Fruit fly (Drosophila melanogaster): ENCODE data around the gene Spindly.

Gene Spindly

DNA sequence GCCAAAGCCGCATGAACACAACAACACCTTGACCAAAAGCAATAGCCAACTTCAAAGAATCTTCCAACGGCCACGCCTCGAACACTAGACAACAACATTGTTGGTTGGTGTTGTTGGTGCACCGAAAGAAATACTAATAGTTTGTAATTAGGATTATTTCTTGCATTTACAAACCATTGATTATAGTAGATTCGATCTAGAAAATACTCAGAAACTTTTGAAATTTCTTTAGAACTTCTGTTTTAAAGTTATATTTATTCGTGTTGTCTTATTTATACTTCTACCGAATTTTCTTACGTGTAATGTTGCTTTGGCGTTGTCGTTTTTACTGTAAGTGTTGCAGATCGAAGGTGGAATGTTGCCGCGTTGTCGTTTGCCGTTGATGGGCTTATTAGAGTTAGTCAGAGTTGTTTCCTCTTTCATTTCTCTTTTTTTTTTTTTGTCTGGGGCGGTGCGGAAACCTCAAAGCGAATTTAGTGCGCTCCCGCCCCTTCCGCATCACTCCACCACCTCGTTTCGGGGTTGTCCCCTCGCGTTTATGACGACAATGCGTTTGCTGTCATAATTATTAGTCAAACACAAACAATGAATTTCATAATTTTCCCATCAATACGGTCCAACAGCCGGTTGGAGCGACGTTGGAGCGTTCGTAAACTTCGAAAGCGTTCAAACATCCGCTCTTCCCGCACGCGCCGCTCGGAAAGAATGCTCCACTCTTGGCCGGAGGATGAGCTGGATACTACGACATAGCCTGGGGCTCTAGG, 45.7 kb upstream of the Spindly start, which contains the start of gene CG43815 (continued):
- TF ChIP-seq ssp (GFP tag; IDR thresholded peaks at IDR 0.05), result no peak
- peak in 1 of 2 experiments; percentile 15 for TF ChIP-seq Pdp1 (GFP tag; optimal IDR thresholded peaks at IDR 0.05)
- TF ChIP-seq prd (optimal IDR thresholded peaks at IDR 0.05), result no peak
- TF ChIP-seq prd (GFP tag; IDR thresholded peaks at IDR 0.05), result peak; percentile 34; the same call in 1 of the 3 replicates
- no peak for TF ChIP-seq hkb (optimal IDR thresholded peaks at IDR 0.05)
- TF ChIP-seq hkb (GFP tag; IDR thresholded peaks at IDR 0.05), result no peak
- TF ChIP-seq ken (GFP tag; IDR thresholded peaks at IDR 0.05), result peak; percentile 42; the same call in 1 of the 3 replicates
- 0 out of 2 replicates have a peak, but pooled peaks have one; percentile 37 for TF ChIP-seq dati (GFP tag; IDR thresholded peaks at IDR 0.05)
- TF ChIP-seq CG15011 (GFP tag; optimal IDR thresholded peaks at IDR 0.05), result no peak
- no peak for TF ChIP-seq CoRest (tag; optimal IDR thresholded peaks at IDR 0.05)
- no peak for TF ChIP-seq ERR (GFP tag; optimal IDR thresholded peaks at IDR 0.05)
- TF ChIP-seq CG1602 (GFP tag; optimal IDR thresholded peaks at IDR 0.05), result no peak
- TF ChIP-seq CG4424 (GFP tag; optimal IDR thresholded peaks at IDR 0.05), result peak; percentile 14
- TF ChIP-seq CG1832 (GFP tag; optimal IDR thresholded peaks at IDR 0.05), result no peak
- TF ChIP-seq Ptx1 (GFP tag; IDR thresholded peaks at IDR 0.05), result 0 out of 2 replicates have a peak, but pooled peaks have one; percentile 14
- peak; percentile 20 for TF ChIP-seq phol (tag; optimal IDR thresholded peaks at IDR 0.05)
- peak; percentile 84 for TF ChIP-seq sens (GFP tag)
- peak in 1 of 2 experiments; percentile 25 for TF ChIP-seq bsh (GFP tag; optimal IDR thresholded peaks at IDR 0.05)
- TF ChIP-seq CG15073 (GFP tag; optimal IDR thresholded peaks at IDR 0.05), result no peak
- TF ChIP-seq Med (GFP tag), result peak; percentile 59
- TF ChIP-seq lov (optimal IDR thresholded peaks at IDR 0.05), result no peak
- TF ChIP-seq lov (GFP tag; IDR thresholded peaks at IDR 0.05), result no peak
- no peak for TF ChIP-seq D (optimal IDR thresholded peaks at IDR 0.05)
- TF ChIP-seq D (GFP tag; optimal IDR thresholded peaks at IDR 0.05), result no peak
- peak; percentile 1 for TF ChIP-seq CG7839 (tag; optimal IDR thresholded peaks at IDR 0.05)
- TF ChIP-seq run (tag; optimal IDR thresholded peaks at IDR 0.05), result no peak
- no peak for TF ChIP-seq dmrt99B (tag; optimal IDR thresholded peaks at IDR 0.05)
- TF ChIP-seq Dp (GFP tag; optimal IDR thresholded peaks at IDR 0.05), result no peak
- TF ChIP-seq CG17568 (GFP tag; optimal IDR thresholded peaks at IDR 0.05), result no peak
- TF ChIP-seq MTF-1 (GFP tag; optimal IDR thresholded peaks at IDR 0.05; ENCODE audit: borderline replicate concordance), result no peak
- TF ChIP-seq crol (GFP tag; IDR thresholded peaks at IDR 0.05), result 0 out of 2 replicates have a peak, but pooled peaks have one; percentile 21
- peak; percentile 7 for TF ChIP-seq CG12071 (GFP tag; optimal IDR thresholded peaks at IDR 0.05)
- TF ChIP-seq dmrt11E (tag; optimal IDR thresholded peaks at IDR 0.05), result peak; percentile 53
- peak; percentile 17 for TF ChIP-seq CG10267 (tag; optimal IDR thresholded peaks at IDR 0.05)
- peak; percentile 31 for TF ChIP-seq CG9727 (GFP tag; optimal IDR thresholded peaks at IDR 0.05)
- TF ChIP-seq Xbp1 (GFP tag; optimal IDR thresholded peaks at IDR 0.05), result peak; percentile 3
- TF ChIP-seq grau (tag; optimal IDR thresholded peaks at IDR 0.05), result peak; percentile 12
- peak; percentile 5 for TF ChIP-seq CG1603 (tag; optimal IDR thresholded peaks at IDR 0.05)
- no peak for TF ChIP-seq CG6689 (GFP tag; IDR thresholded peaks at IDR 0.05)
- no peak for TF ChIP-seq bbx (GFP tag; IDR thresholded peaks at IDR 0.05; ENCODE audit: partially characterized antibody)
- no peak for TF ChIP-seq CG30431 (GFP tag; optimal IDR thresholded peaks at IDR 0.05)
- no peak for TF ChIP-seq zf30C (GFP tag; optimal IDR thresholded peaks at IDR 0.05)
- TF ChIP-seq Mrtf (GFP tag; IDR thresholded peaks at IDR 0.05), result no peak
- no peak for TF ChIP-seq mam (GFP tag; optimal IDR thresholded peaks at IDR 0.05)
- no peak for TF ChIP-seq mld (GFP tag; IDR thresholded peaks at IDR 0.05; ENCODE audit: partially characterized antibody)
- peak; percentile 33 for TF ChIP-seq CG2875 (GFP tag; optimal IDR thresholded peaks at IDR 0.05)
- no peak for TF ChIP-seq da (GFP tag; optimal IDR thresholded peaks at IDR 0.05)
- peak; percentile 33; the same call in 1 of the 2 replicates for TF ChIP-seq Xrp1 (GFP tag; IDR thresholded peaks at IDR 0.05)
- no peak for TF ChIP-seq cas (GFP tag; IDR thresholded peaks at IDR 0.05)
- no peak for TF ChIP-seq CG9876 (GFP tag; optimal IDR thresholded peaks at IDR 0.05)

Measured in whole organism, embryonic.